Worm (Caenorhabditis elegans) whole organism, early embryonic: ENCODE results near the gene sfxn-1.3.

Experiments
- F13C5.2 ChIP-seq: sonication (generic microtip); optimal IDR thresholded peaks from 2 replicates; lab custom pipeline; 2017; ENCODE audit warnings: mild to moderate bottlenecking, missing genetic modification characterization, inconsistent platforms, missing compliant biosample characterization
- ets-7 ChIP-seq: sonication (generic microtip); optimal IDR thresholded peaks from 2 replicates; lab custom pipeline; 2016; ENCODE audit warnings: missing genotype, missing genetic modification characterization, missing compliant biosample characterization
- hmbx-1 ChIP-seq: sonication (generic microtip); optimal IDR thresholded peaks from 2 replicates; lab custom pipeline; 2016; ENCODE audit warnings: mild to moderate bottlenecking, missing genetic modification characterization, missing compliant biosample characterization

DNA sequence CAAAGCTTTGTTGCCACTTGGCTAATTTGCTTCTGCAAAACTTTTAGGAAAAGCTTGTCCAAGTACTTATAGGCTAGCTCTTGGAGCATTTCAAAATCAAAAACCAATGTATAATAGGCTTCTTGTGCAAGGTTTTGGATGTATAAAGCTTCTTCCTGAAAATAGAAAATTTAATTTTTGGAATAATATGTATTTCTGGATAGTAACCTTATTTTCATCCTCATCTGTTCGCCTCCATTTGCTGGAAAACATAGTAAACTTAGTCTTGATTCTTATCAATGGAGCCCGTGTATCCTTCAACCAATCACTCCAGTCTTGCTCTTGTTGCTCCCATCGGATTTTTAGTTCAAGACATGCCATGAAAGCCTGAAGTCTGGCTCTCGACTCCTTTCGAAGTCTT, 10.0 kb upstream of the sfxn-1.3 start, which contains the start of gene Y6E2A.4:
- TF ChIP-seq ets-7 (no peak), hmbx-1 (tag; lab: Kevin White, UChicago) (no peak), F13C5.2 (no peak)
